Fruit fly (Drosophila melanogaster): ENCODE data around the gene CG13693.

CG13693 gene

DNA sequence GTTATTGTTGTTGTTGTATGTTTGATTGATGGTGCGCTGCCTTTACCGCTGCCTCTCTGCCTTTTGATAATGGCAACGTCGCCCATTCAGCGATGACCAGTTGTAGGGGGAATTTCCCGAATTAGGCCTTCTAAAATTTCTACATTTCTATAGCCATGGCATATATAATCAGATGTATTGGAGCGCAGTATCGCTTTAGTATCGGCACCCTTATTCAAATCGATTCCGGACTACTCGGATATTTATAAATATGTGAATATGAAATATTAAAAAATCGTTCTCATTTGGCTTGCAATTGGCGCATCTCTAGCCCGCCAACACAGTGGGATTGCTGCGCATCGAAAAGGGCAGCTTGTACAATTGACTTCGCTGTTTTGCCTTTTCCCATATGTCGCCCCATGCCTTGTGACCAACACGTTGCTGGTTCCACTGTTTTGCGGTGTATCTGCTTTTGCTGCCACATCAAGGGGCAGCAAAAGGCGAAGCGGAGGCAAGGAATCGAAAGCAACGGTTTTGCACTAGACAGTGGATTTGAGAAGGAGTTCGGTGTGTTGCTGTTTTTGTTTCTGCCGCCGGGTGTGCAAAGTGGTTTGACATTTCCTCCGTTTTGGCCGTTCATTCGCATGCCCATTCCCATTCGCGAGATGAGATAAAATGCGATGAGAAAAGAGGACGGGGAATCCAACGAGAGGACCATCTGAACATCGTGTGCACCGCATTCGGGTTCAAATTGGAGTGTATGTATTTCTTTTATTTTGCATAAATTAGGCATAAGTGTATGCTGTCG is 7.5 kb upstream of the CG13693 start (continued):
- TF ChIP-seq ab (GFP tag; optimal IDR thresholded peaks at IDR 0.05), result no peak
- TF ChIP-seq Elba2 (GFP tag; optimal IDR thresholded peaks at IDR 0.05), result no peak
- 0 out of 2 replicates have a peak, but pooled peaks have one; percentile 14 for TF ChIP-seq CG31224 (GFP tag; IDR thresholded peaks at IDR 0.05)
- 0 out of 2 replicates have a peak, but pooled peaks have one; percentile 18 for TF ChIP-seq Rx (GFP tag; IDR thresholded peaks at IDR 0.05)
- 0 out of 2 replicates have a peak, but pooled peaks have one; percentile 26 for TF ChIP-seq wor (GFP tag; IDR thresholded peaks at IDR 0.05)
- TF ChIP-seq NC2β (GFP tag; optimal IDR thresholded peaks at IDR 0.05), result no peak
- TF ChIP-seq zf30C (GFP tag; optimal IDR thresholded peaks at IDR 0.05), result no peak
- peak; percentile 64; the same call in 1 of the 2 replicates for TF ChIP-seq Atf6 (GFP tag; IDR thresholded peaks at IDR 0.05)
- TF ChIP-seq nerfin-1 (tag; optimal IDR thresholded peaks at IDR 0.05), result peak; percentile 17
- peak; percentile 52 for TF ChIP-seq sug (tag; optimal IDR thresholded peaks at IDR 0.05)
- no peak for TF ChIP-seq ewg (GFP tag; optimal IDR thresholded peaks at IDR 0.05)
- 0 out of 2 replicates have a peak, but pooled peaks have one; percentile 22 for TF ChIP-seq Nf-YA (GFP tag; IDR thresholded peaks at IDR 0.05)
- TF ChIP-seq CG10565 (GFP tag; optimal IDR thresholded peaks at IDR 0.05), result no peak
- peak; percentile 38 for TF ChIP-seq Bdp1 (GFP tag; optimal IDR thresholded peaks at IDR 0.05)
- TF ChIP-seq da (GFP tag; optimal IDR thresholded peaks at IDR 0.05), result peak; percentile 16
- peak; percentile 65 for TF ChIP-seq CG6765 (GFP tag; optimal IDR thresholded peaks at IDR 0.05)
- TF ChIP-seq CG3726 (GFP tag; IDR thresholded peaks at IDR 0.05), result 0 out of 3 replicates have a peak, but pooled peaks have one; percentile 60
- TF ChIP-seq H15 (GFP tag; IDR thresholded peaks at IDR 0.05), result peak; percentile 43; the same call in 1 of the 3 replicates
- peak; percentile 71 for TF ChIP-seq CG18619 (GFP tag; optimal IDR thresholded peaks at IDR 0.05)
- TF ChIP-seq gt (GFP tag; IDR thresholded peaks at IDR 0.05), result no peak
- TF ChIP-seq CG3065 (GFP tag; optimal IDR thresholded peaks at IDR 0.05), result no peak
- no peak for TF ChIP-seq CG3281 (GFP tag; optimal IDR thresholded peaks at IDR 0.05)
- no peak; the same call in none of the 3 replicates for TF ChIP-seq CG17361 (GFP tag; IDR thresholded peaks at IDR 0.05)
- TF ChIP-seq CG42726 (GFP tag; IDR thresholded peaks at IDR 0.05; ENCODE audit: partially characterized antibody), result no peak
- TF ChIP-seq CG7556 (GFP tag; optimal IDR thresholded peaks at IDR 0.05), result peak; percentile 82
- TF ChIP-seq gcm (GFP tag; optimal IDR thresholded peaks at IDR 0.05), result no peak
- 0 out of 3 replicates have a peak, but pooled peaks have one; percentile 46 for TF ChIP-seq CG11695 (GFP tag; IDR thresholded peaks at IDR 0.05)
- TF ChIP-seq CG7963 (GFP tag; IDR thresholded peaks at IDR 0.05; ENCODE audit: partially characterized antibody), result no peak
- no peak for TF ChIP-seq bigmax (GFP tag; optimal IDR thresholded peaks at IDR 0.05)
- TF ChIP-seq chn (GFP tag; optimal IDR thresholded peaks at IDR 0.05), result peak; percentile 31
- no peak for TF ChIP-seq oc (tag; optimal IDR thresholded peaks at IDR 0.05)
- peak; percentile 41 for TF ChIP-seq D19B (GFP tag; optimal IDR thresholded peaks at IDR 0.05)
- TF ChIP-seq dmrt11E (tag; optimal IDR thresholded peaks at IDR 0.05), result no peak
- no peak for TF ChIP-seq CkIIα-i1 (GFP tag; IDR thresholded peaks at IDR 0.05)
- peak; percentile 30 for TF ChIP-seq CG12155 (GFP tag; optimal IDR thresholded peaks at IDR 0.05)
- peak; percentile 77 for TF ChIP-seq Deaf1 (tag; optimal IDR thresholded peaks at IDR 0.05)
- TF ChIP-seq Awh (GFP tag; IDR thresholded peaks at IDR 0.05), result peak; percentile 45; the same call in 1 of the 2 replicates
- TF ChIP-seq pnt (GFP tag; optimal IDR thresholded peaks at IDR 0.05), result peak; percentile 41
- peak; percentile 56; the same call in 2 of the 3 replicates for TF ChIP-seq zfh1 (GFP tag; IDR thresholded peaks at IDR 0.05)
- TF ChIP-seq odd (GFP tag; optimal IDR thresholded peaks at IDR 0.05), result peak; percentile 58
- TF ChIP-seq CG7987 (GFP tag; optimal IDR thresholded peaks at IDR 0.05), result no peak
- TF ChIP-seq CG13894 (tag; optimal IDR thresholded peaks at IDR 0.05), result peak; percentile 82
- peak; percentile 37; the same call in 1 of the 2 replicates for TF ChIP-seq ap (GFP tag; IDR thresholded peaks at IDR 0.05)
- peak; percentile 67 for TF ChIP-seq Chrac-16 (GFP tag; optimal IDR thresholded peaks at IDR 0.05)
- TF ChIP-seq pb (GFP tag; optimal IDR thresholded peaks at IDR 0.05), result peak; percentile 3
- no peak for TF ChIP-seq mld (GFP tag; IDR thresholded peaks at IDR 0.05; ENCODE audit: partially characterized antibody)
- TF ChIP-seq hb (GFP tag; IDR thresholded peaks at IDR 0.05; ENCODE audit: partially characterized antibody), result no peak
- TF ChIP-seq HLH54F (GFP tag; optimal IDR thresholded peaks at IDR 0.05), result peak; percentile 72
- peak; percentile 37 for TF ChIP-seq CG4282 (GFP tag; optimal IDR thresholded peaks at IDR 0.05)

Data from whole organism, embryonic.